Worm (Caenorhabditis elegans): Measurements from ENCODE around the gene syx-5.

syx-5 gene

DNA sequence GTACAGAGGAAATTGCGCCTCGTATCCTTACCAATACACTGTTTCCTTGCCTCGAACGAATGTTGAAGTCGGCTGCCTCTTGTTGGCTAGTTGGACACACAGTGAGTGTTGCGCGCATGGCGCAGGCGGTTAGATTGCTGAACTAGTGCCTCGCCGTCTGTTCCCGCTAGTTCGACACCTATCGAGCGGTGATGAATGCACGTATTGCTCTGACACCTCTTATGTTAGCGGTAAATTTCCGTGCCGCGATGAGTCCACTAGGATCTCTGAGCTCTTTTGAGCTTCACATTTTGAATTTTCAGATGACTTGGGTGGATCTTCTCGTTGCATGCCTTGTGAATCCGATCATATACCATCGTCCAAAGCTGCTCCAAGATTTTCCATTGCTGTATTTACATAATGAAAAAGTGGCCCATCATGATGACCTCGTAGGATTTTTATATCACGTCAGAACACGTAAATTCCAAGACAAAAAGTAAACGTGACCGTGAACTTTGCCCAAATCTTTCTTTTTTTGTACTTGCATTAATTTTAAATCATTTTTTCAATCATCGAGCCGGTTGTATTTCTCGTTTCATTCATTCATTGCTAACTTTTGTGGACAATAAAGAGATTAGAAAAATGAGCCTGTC is 18.2 kb downstream of the syx-5 start, which contains the start of gene F55A11.11 (continued):
- TF ChIP-seq pbrm-1 (GFP tag; IDR thresholded peaks at IDR 0.05) (peak; percentile 88), attf-5 (GFP tag; optimal IDR thresholded peaks at IDR 0.05) (peak; percentile 90), madf-8 (GFP tag; conservative IDR thresholded peaks at IDR 0.05) (peak; percentile 37; the same call in 1 of the 2 replicates), ztf-6 (GFP tag; IDR thresholded peaks at IDR 0.05) (peak; percentile 84; the same call in 1 of the 2 replicates), B0336.3 (GFP tag; IDR thresholded peaks at IDR 0.05) (peak; percentile 84), hlh-26 (GFP tag; conservative IDR thresholded peaks at IDR 0.05) (no peak), ceh-40 (GFP tag; IDR thresholded peaks at IDR 0.05) (peak; percentile 78; the same call in 1 of the 2 replicates), rcor-1 (GFP tag; IDR thresholded peaks at IDR 0.05) (peak; percentile 84)

- TF ChIP-seq hmg-1.2 (GFP tag; IDR thresholded peaks at IDR 0.05) (no peak), fkh-3 (tag; optimal IDR thresholded peaks at IDR 0.05) (no peak), lin-26 (GFP tag; IDR thresholded peaks at IDR 0.05) (no peak), F52B5.7 (tag; optimal IDR thresholded peaks at IDR 0.05) (no peak), him-1 (tag; optimal IDR thresholded peaks at IDR 0.05) (no peak), athp-1 (tag; optimal IDR thresholded peaks at IDR 0.05) (no peak), ama-1 (optimal IDR thresholded peaks at IDR 0.05) (no peak), ama-1 (GFP tag; optimal IDR thresholded peaks at IDR 0.05) (no peak), Y79H2A.3 (GFP tag; conservative IDR thresholded peaks at IDR 0.05) (no peak), die-1 (tag; optimal IDR thresholded peaks at IDR 0.05) (no peak), ztf-26 (tag; optimal IDR thresholded peaks at IDR 0.05) (no peak), Y95B8A.8 (GFP tag; IDR thresholded peaks at IDR 0.05) (no peak), ztf-18 (tag; optimal IDR thresholded peaks at IDR 0.05) (no peak), hmg-20 (GFP tag; IDR thresholded peaks at IDR 0.05) (no peak)
Observed at ce11 chrV:11787258-11787657, 22.6 kb downstream of the syx-5 start, which contains the start of gene F55A11.7. F55A11.7 (minus strand) TSS chrV:11787443.

DNA sequence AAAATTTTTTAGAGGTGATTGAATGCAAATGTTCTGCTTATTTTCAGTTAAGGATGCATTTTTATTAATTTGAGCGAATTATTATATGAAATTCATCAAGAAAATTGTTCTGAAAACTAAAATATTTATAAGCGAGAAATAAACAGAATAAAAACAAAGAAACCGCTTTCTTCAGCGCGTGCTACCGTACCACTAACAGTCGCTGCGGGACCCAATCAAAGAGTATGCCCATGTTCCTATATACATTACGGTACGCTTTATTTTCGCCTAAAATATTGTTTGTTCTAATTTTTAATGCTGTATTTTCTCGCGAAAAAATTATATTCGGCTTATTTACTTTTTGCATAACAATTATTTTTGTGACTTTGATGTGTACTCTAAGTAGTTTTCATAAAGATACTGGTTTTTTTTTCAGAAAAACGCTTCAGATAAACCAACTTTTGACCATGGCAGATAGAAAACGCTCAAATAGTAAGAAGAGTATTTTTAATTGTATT is 23.1 kb downstream of the syx-5 start, which contains the start of gene F55A11.8:
Gene F55A11.8 (plus strand): TSS at position 447 of the 497 bp plus-strand sequence.
- TF ChIP-seq xnd-1 (tag; optimal IDR thresholded peaks at IDR 0.05) (peak; percentile 86), tbx-9 (tag; optimal IDR thresholded peaks at IDR 0.05; ENCODE audit: borderline replicate concordance) (no peak), mxl-1 (tag; optimal IDR thresholded peaks at IDR 0.05) (no peak), lsl-1 (GFP tag; optimal IDR thresholded peaks at IDR 0.05) (peak; percentile 95), F10E7.11 (tag; optimal IDR thresholded peaks at IDR 0.05) (no peak), Y56A3A.18 (GFP tag; IDR thresholded peaks at IDR 0.05) (no peak), K12H6.12 (tag; optimal IDR thresholded peaks at IDR 0.05) (no peak), him-1 (tag; optimal IDR thresholded peaks at IDR 0.05) (peak; percentile 50), madf-8 (GFP tag; conservative IDR thresholded peaks at IDR 0.05) (peak; percentile 62; the same call in 1 of the 2 replicates), D2030.7 (GFP tag; IDR thresholded peaks at IDR 0.05) (0 out of 2 replicates have a peak, but pooled peaks have one; percentile 14), attf-5 (GFP tag; optimal IDR thresholded peaks at IDR 0.05) (no peak), ztf-28 (GFP tag; IDR thresholded peaks at IDR 0.05) (no peak), F33H1.4 (GFP tag; IDR thresholded peaks at IDR 0.05) (peak; percentile 92), hmg-1.2 (GFP tag; IDR thresholded peaks at IDR 0.05) (peak; percentile 13; the same call in 1 of the 2 replicates), madf-3 (GFP tag; IDR thresholded peaks at IDR 0.05) (0 out of 2 replicates have a peak, but pooled peaks have one; percentile 55), madf-6 (GFP tag; IDR thresholded peaks at IDR 0.05) (peak; percentile 89), tbp1 (GFP tag; optimal IDR thresholded peaks at IDR 0.05) (no peak), efl-1 (GFP tag; optimal IDR thresholded peaks at IDR 0.05) (peak; percentile 64), F49E8.2 (tag; optimal IDR thresholded peaks at IDR 0.05; ENCODE audit: insufficient read depth) (peak; percentile 25), rcor-1 (GFP tag; IDR thresholded peaks at IDR 0.05) (no peak), fkh-3 (tag; optimal IDR thresholded peaks at IDR 0.05) (no peak), zim-3 (tag; optimal IDR thresholded peaks at IDR 0.05) (no peak)
